Fruit fly (Drosophila melanogaster) whole organism, embryonic: Measurements from ENCODE around the gene CG10431.

Source experiments
- BtbVII ChIP-seq: fragments of 200-800 bp; sonication (Bioruptor generic); optimal IDR thresholded peaks from 3 replicates; lab custom pipeline; 2017; ENCODE audit warnings: missing biosample characterization, mild to moderate bottlenecking, missing genetic modification characterization
- CG1024 ChIP-seq: fragments of 200-800 bp; sonication (Bioruptor generic); IDR thresholded peaks from 2 replicates; pipeline ENCODE4 v1.3.6; 2022; ENCODE audit warnings: missing biosample characterization, missing genetic modification characterization
- CG11560 ChIP-seq: fragments of 200-800 bp; sonication (Bioruptor generic); IDR thresholded peaks from 3 replicates; pipeline ENCODE4 v1.3.6; 2022; ENCODE audit warnings: missing biosample characterization, missing genetic modification characterization
- CG12391 ChIP-seq: fragments of 200-800 bp; sonication (Bioruptor generic); optimal IDR thresholded peaks from 3 replicates; lab custom pipeline; 2018; ENCODE audit warnings: missing biosample characterization, mild to moderate bottlenecking, missing genetic modification characterization, moderate library complexity
- CG14965 ChIP-seq: fragments of 200-800 bp; sonication (Bioruptor generic); optimal IDR thresholded peaks from 2 replicates; lab custom pipeline; 2016; ENCODE audit warnings: missing biosample characterization, missing genetic modification characterization, borderline replicate concordance
- CG15073 ChIP-seq: fragments of 200-800 bp; sonication (Bioruptor generic); optimal IDR thresholded peaks from 2 replicates; lab custom pipeline; 2016; ENCODE audit warnings: missing biosample characterization, missing genetic modification characterization
- CG1529 ChIP-seq: fragments of 200-800 bp; sonication (Bioruptor generic); optimal IDR thresholded peaks from 3 replicates; lab custom pipeline; 2018; ENCODE audit warnings: missing biosample characterization, missing genetic modification characterization
- CG16779 ChIP-seq: fragments of 200-800 bp; sonication (Bioruptor generic); IDR thresholded peaks from 2 replicates; pipeline ENCODE4 v1.3.6; 2022; ENCODE audit warnings: missing biosample characterization, missing genetic modification characterization
- CG16863 ChIP-seq: fragments of 200-800 bp; sonication (Bioruptor generic); optimal IDR thresholded peaks from 3 replicates; lab custom pipeline; 2016; ENCODE audit warnings: missing biosample characterization, missing genetic modification characterization
- CG1792 ChIP-seq: fragments of 200-800 bp; sonication (Bioruptor generic); optimal IDR thresholded peaks from 2 replicates; lab custom pipeline; 2016; ENCODE audit warnings: missing biosample characterization, missing genetic modification characterization
- CG18262 ChIP-seq: fragments of 200-800 bp; optimal IDR thresholded peaks from 3 replicates; lab custom pipeline; 2019; ENCODE audit warnings: missing biosample characterization, mild to moderate bottlenecking, missing genetic modification characterization, moderate library complexity
- CG2116 ChIP-seq: fragments of 200-800 bp; sonication (Bioruptor generic); optimal IDR thresholded peaks from 3 replicates; lab custom pipeline; 2018; ENCODE audit warnings: missing biosample characterization, mild to moderate bottlenecking, missing genetic modification characterization
- CG2129 ChIP-seq: fragments of 200-800 bp; sonication (Bioruptor generic); IDR thresholded peaks from 2 replicates; pipeline ENCODE4 v1.3.6; 2022; ENCODE audit warnings: missing biosample characterization, missing genetic modification characterization; ENCODE audit not compliant: partially characterized antibody
- CG2875 ChIP-seq: fragments of 200-800 bp; sonication (Bioruptor generic); optimal IDR thresholded peaks from 2 replicates; lab custom pipeline; 2017; ENCODE audit warnings: missing biosample characterization, mild to moderate bottlenecking, missing genetic modification characterization, missing genetic modification reagents
- CG2889 ChIP-seq: fragments of 200-800 bp; sonication (Bioruptor generic); IDR thresholded peaks from 3 replicates; pipeline ENCODE4 v1.3.6; 2022; ENCODE audit warnings: missing biosample characterization, missing genetic modification characterization
- CG4282 ChIP-seq: fragments of 200-800 bp; sonication (Bioruptor generic); optimal IDR thresholded peaks from 2 replicates; lab custom pipeline; 2016; ENCODE audit warnings: missing biosample characterization, missing genetic modification characterization
- CG4360 ChIP-seq: fragments of 200-800 bp; sonication (Bioruptor generic); IDR thresholded peaks from 2 replicates; pipeline ENCODE4 v1.3.6; 2022; ENCODE audit warnings: missing biosample characterization, missing genetic modification characterization
- CG6683 ChIP-seq: fragments of 200-800 bp; sonication (Bioruptor generic); optimal IDR thresholded peaks from 2 replicates; lab custom pipeline; 2017; ENCODE audit warnings: missing biosample characterization, mild to moderate bottlenecking, missing genetic modification characterization, missing genetic modification reagents
- CG9609 ChIP-seq: fragments of 200-800 bp; sonication (Bioruptor generic); optimal IDR thresholded peaks from 3 replicates; lab custom pipeline; 2016; ENCODE audit warnings: missing biosample characterization, missing genetic modification characterization
- CHES-1-like ChIP-seq: fragments of 200-800 bp; sonication (Bioruptor generic); optimal IDR thresholded peaks from 2 replicates; lab custom pipeline; 2016; ENCODE audit warnings: missing biosample characterization, missing genetic modification characterization
- Chrac-16 ChIP-seq: fragments of 200-800 bp; sonication (Bioruptor generic); optimal IDR thresholded peaks from 3 replicates; lab custom pipeline; 2016; ENCODE audit warnings: missing biosample characterization, missing genetic modification characterization
- Doc3 ChIP-seq: fragments of 200-800 bp; sonication (Bioruptor generic); IDR thresholded peaks from 3 replicates; pipeline ENCODE4 v1.3.6; 2022; ENCODE audit warnings: missing biosample characterization, missing genetic modification characterization; ENCODE audit not compliant: partially characterized antibody
- Elba2 ChIP-seq: fragments of 200-800 bp; sonication (Bioruptor generic); optimal IDR thresholded peaks from 3 replicates; lab custom pipeline; 2016; ENCODE audit warnings: missing biosample characterization, missing genetic modification characterization
- Ets97D ChIP-seq: fragments of 200-800 bp; sonication (Bioruptor generic); optimal IDR thresholded peaks from 3 replicates; lab custom pipeline; 2016; ENCODE audit warnings: missing biosample characterization, missing genetic modification characterization
- Fer2 ChIP-seq: fragments of 200-800 bp; sonication (Bioruptor generic); optimal IDR thresholded peaks from 2 replicates; lab custom pipeline; 2018; ENCODE audit warnings: missing biosample characterization, mild to moderate bottlenecking, missing genetic modification characterization, moderate library complexity
- HLHmδ ChIP-seq: fragments of 200-800 bp; sonication (Bioruptor generic); optimal IDR thresholded peaks from 2 replicates; lab custom pipeline; 2018; ENCODE audit warnings: missing biosample characterization, mild to moderate bottlenecking, missing genetic modification characterization, moderate library complexity
- Hand ChIP-seq: fragments of 200-800 bp; sonication (Bioruptor generic); optimal IDR thresholded peaks from 2 replicates; lab custom pipeline; 2017; ENCODE audit warnings: mild to moderate bottlenecking, missing biosample characterization, missing genetic modification reagents, missing genetic modification characterization
- Hmr ChIP-seq: fragments of 200-800 bp; sonication (Bioruptor generic); optimal IDR thresholded peaks from 3 replicates; lab custom pipeline; 2017; ENCODE audit warnings: mild to moderate bottlenecking, missing biosample characterization, missing genetic modification reagents, missing genetic modification characterization
- Hr78 ChIP-seq, 2 experiments: fragments of 200-800 bp in 1 of 2; fragments of >200 bp in 1 of 2; sonication (Bioruptor generic) in 1 of 2; optimal IDR thresholded peaks; 2 replicates each; lab custom pipeline; 2017 to 2019; ENCODE audit warnings: missing biosample characterization in 2 of 2, missing genetic modification characterization in 2 of 2, mild to moderate bottlenecking in 1 of 2, moderate library complexity in 1 of 2
- Mrtf ChIP-seq: fragments of 200-800 bp; sonication (Bioruptor generic); IDR thresholded peaks from 3 replicates; pipeline ENCODE4 v1.3.6; 2022; ENCODE audit warnings: missing biosample characterization, missing genetic modification characterization
- Side ChIP-seq: fragments of 200-800 bp; sonication (Bioruptor generic); optimal IDR thresholded peaks from 2 replicates; lab custom pipeline; 2016; ENCODE audit warnings: missing biosample characterization, missing genetic modification characterization
- Spps ChIP-seq: fragments of 200-800 bp; sonication (Bioruptor generic); optimal IDR thresholded peaks from 2 replicates; lab custom pipeline; 2018; ENCODE audit warnings: missing biosample characterization, mild to moderate bottlenecking, missing genetic modification characterization
- Sry-δ ChIP-seq: fragments of 200-800 bp; sonication (Bioruptor generic); optimal IDR thresholded peaks from 2 replicates; lab custom pipeline; 2016; ENCODE audit warnings: missing biosample characterization, missing genetic modification characterization
- Stat92E ChIP-seq, 3 experiments: fragments of >200 bp in 2 of 3; fragments of 200-800 bp in 1 of 3; sonication (Bioruptor generic) in 1 of 3; optimal IDR thresholded peaks; 2 replicates each; lab custom pipeline; 2017 to 2019; ENCODE audit warnings: missing biosample characterization in 3 of 3, missing genetic modification characterization in 3 of 3, mild to moderate bottlenecking in 1 of 3, moderate library complexity in 1 of 3
- Xbp1 ChIP-seq: fragments of 200-800 bp; sonication (Bioruptor generic); optimal IDR thresholded peaks from 3 replicates; lab custom pipeline; 2016; ENCODE audit warnings: missing biosample characterization, mild to moderate bottlenecking, missing genetic modification characterization
- ab ChIP-seq: fragments of 200-800 bp; sonication (Bioruptor generic); optimal IDR thresholded peaks from 2 replicates; lab custom pipeline; 2016; ENCODE audit warnings: missing biosample characterization, missing genetic modification characterization
- cg ChIP-seq: fragments of 200-800 bp; sonication (Bioruptor generic); optimal IDR thresholded peaks from 3 replicates; lab custom pipeline; 2019; ENCODE audit warnings: missing biosample characterization, mild to moderate bottlenecking, missing genetic modification characterization, moderate library complexity
- dysf ChIP-seq: fragments of 200-800 bp; sonication (Bioruptor generic); IDR thresholded peaks from 3 replicates; pipeline ENCODE4 v1.3.6; 2022; ENCODE audit warnings: missing biosample characterization, missing genetic modification characterization
- ems ChIP-seq: fragments of 200-800 bp; sonication (Bioruptor generic); optimal IDR thresholded peaks from 3 replicates; lab custom pipeline; 2016; ENCODE audit warnings: missing biosample characterization, missing genetic modification characterization
- gce ChIP-seq: fragments of 200-800 bp; sonication (Bioruptor generic); IDR thresholded peaks from 3 replicates; pipeline ENCODE4 v1.3.6; 2022; ENCODE audit warnings: missing biosample characterization, missing genetic modification characterization
- ken ChIP-seq: fragments of 200-800 bp; sonication (Bioruptor generic); IDR thresholded peaks from 3 replicates; pipeline ENCODE4 v1.3.6; 2022; ENCODE audit warnings: missing biosample characterization, missing genetic modification characterization
- kni ChIP-seq: fragments of 200-800 bp; sonication (Bioruptor generic); optimal IDR thresholded peaks from 3 replicates; lab custom pipeline; 2017; ENCODE audit warnings: mild to moderate bottlenecking, missing biosample characterization, missing genetic modification reagents, missing genetic modification characterization
- lbe ChIP-seq: fragments of 200-800 bp; sonication (Bioruptor generic); optimal IDR thresholded peaks from 2 replicates; lab custom pipeline; 2016; ENCODE audit warnings: missing biosample characterization, mild to moderate bottlenecking, missing genetic modification characterization
- mam ChIP-seq: fragments of 200-800 bp; sonication (Bioruptor generic); optimal IDR thresholded peaks from 3 replicates; lab custom pipeline; 2016; ENCODE audit warnings: missing biosample characterization, missing genetic modification characterization
- pan ChIP-seq, 4 experiments: fragments of >200 bp in 3 of 4; fragments of 200-800 bp in 1 of 4; sonication (Bioruptor generic) in 1 of 4; optimal IDR thresholded peaks in 3 of 4; IDR thresholded peaks in 1 of 4; 2 replicates each; pipeline versions ENCODE4 v1.3.6 to Lab custom; 2017 to 2022; ENCODE audit warnings: missing biosample characterization in 2 of 4, missing genetic modification characterization in 2 of 4, mixed read lengths in 1 of 4
- pzg ChIP-seq: fragments of 200-800 bp; sonication (Bioruptor generic); optimal IDR thresholded peaks from 3 replicates; lab custom pipeline; 2018; ENCODE audit warnings: missing biosample characterization, mild to moderate bottlenecking, missing genetic modification characterization, moderate library complexity
- sqz ChIP-seq: fragments of 200-800 bp; sonication (Bioruptor generic); optimal IDR thresholded peaks from 3 replicates; lab custom pipeline; 2018; ENCODE audit warnings: missing biosample characterization, mild to moderate bottlenecking, missing genetic modification characterization
- unc-4 ChIP-seq: fragments of 200-800 bp; sonication (Bioruptor generic); IDR thresholded peaks from 2 replicates; pipeline ENCODE4 v1.3.6; 2022; ENCODE audit warnings: missing biosample characterization, missing genetic modification characterization; ENCODE audit not compliant: partially characterized antibody
- vnd ChIP-seq: fragments of 200-800 bp; sonication (Bioruptor generic); IDR thresholded peaks from 3 replicates; pipeline ENCODE4 v1.3.6; 2022; ENCODE audit warnings: missing biosample characterization, missing genetic modification characterization; ENCODE audit not compliant: partially characterized antibody
- wek ChIP-seq: fragments of 200-800 bp; sonication (Bioruptor generic); optimal IDR thresholded peaks from 3 replicates; lab custom pipeline; 2018; ENCODE audit warnings: missing biosample characterization, mild to moderate bottlenecking, missing genetic modification characterization, moderate library complexity

The CG10431 gene

DNA sequence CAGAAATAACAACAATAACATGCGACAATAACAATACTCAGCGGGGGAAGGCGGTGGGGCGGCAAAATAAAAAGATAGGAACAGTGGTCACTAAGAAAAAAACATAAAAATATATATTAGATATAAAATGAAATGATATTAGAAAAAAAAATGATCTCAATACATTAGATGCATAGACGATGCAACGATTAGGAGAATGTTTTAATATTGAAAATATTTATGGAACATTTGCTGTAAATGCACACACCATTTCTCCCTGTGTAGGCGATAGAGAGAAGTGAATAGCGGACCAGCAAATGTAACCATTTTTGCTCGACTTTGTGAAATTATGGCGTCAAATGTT lies 8.3 kb upstream of the CG10431 start (continued):
- peak; percentile 63 for TF ChIP-seq Hand (GFP tag; lab: Kevin White, UChicago)
- no peak for TF ChIP-seq CHES-1-like (GFP tag; lab: Kevin White, UChicago)
- no peak for TF ChIP-seq vnd (GFP tag; lab: Robert Waterston, UW)
- TF ChIP-seq sqz (GFP tag; lab: Kevin White, UChicago): peak; percentile 8
- no peak for TF ChIP-seq pan (optimal IDR thresholded peaks at IDR 0.05; lab: Kevin White, UChicago)
- TF ChIP-seq pan (GFP tag; optimal IDR thresholded peaks at IDR 0.05 in 1 of 2, IDR thresholded peaks at IDR 0.05 in 1 of 2): peak in 1 of 2 experiments; percentile 92
- peak; percentile 94 for TF ChIP-seq dysf (GFP tag; lab: Robert Waterston, UW)
- TF ChIP-seq mam (GFP tag; lab: Kevin White, UChicago): peak; percentile 66
- peak; percentile 55 for TF ChIP-seq Chrac-16 (GFP tag; lab: Kevin White, UChicago)
- TF ChIP-seq CG16779 (GFP tag; lab: Robert Waterston, UW): no peak
- TF ChIP-seq Xbp1 (GFP tag; lab: Kevin White, UChicago): peak; percentile 73
- TF ChIP-seq ab (GFP tag; lab: Kevin White, UChicago): no peak
- no peak for TF ChIP-seq cg (GFP tag; lab: Kevin White, UChicago)
- TF ChIP-seq Hmr: peak; percentile 77
- peak; percentile 77 for TF ChIP-seq Fer2
- peak; percentile 3 for TF ChIP-seq CG2875
- no peak for TF ChIP-seq Stat92E (GFP tag; optimal IDR thresholded peaks at IDR 0.05; lab: Kevin White, UChicago)
- no peak for TF ChIP-seq HLHmδ (GFP tag; lab: Kevin White, UChicago)
- TF ChIP-seq lbe (GFP tag; lab: Kevin White, UChicago): no peak
- TF ChIP-seq CG2889 (GFP tag; lab: Robert Waterston, UW): peak; percentile 92
- TF ChIP-seq unc-4 (GFP tag; lab: Robert Waterston, UW): no peak
- peak; percentile 71 for TF ChIP-seq CG18262 (tag; lab: Kevin White, UChicago)
- peak; percentile 67 for TF ChIP-seq CG12391 (tag; lab: Kevin White, UChicago)
- TF ChIP-seq wek (GFP tag; lab: Kevin White, UChicago): no peak
- TF ChIP-seq CG2129 (GFP tag; lab: Robert Waterston, UW): no peak
- no peak for TF ChIP-seq Sry-δ (GFP tag; lab: Kevin White, UChicago)
- TF ChIP-seq Spps (tag; lab: Kevin White, UChicago): peak; percentile 49
- TF ChIP-seq kni (GFP tag; lab: Kevin White, UChicago): no peak
- TF ChIP-seq CG16863 (GFP tag; lab: Kevin White, UChicago): no peak
- peak; percentile 15 for TF ChIP-seq CG9609
- TF ChIP-seq CG11560 (tag; lab: Robert Waterston, UW): peak; percentile 76; the same call in 2 of the 3 replicates
- TF ChIP-seq CG1024: peak; percentile 48
- no peak for TF ChIP-seq CG2116 (GFP tag; lab: Kevin White, UChicago)
- TF ChIP-seq pzg (GFP tag; lab: Kevin White, UChicago): no peak
- TF ChIP-seq Hr78 (GFP tag; optimal IDR thresholded peaks at IDR 0.05; lab: Kevin White, UChicago): no peak
- TF ChIP-seq CG4282 (GFP tag; lab: Kevin White, UChicago): no peak
- peak; percentile 13 for TF ChIP-seq Elba2
- peak; percentile 83 for TF ChIP-seq BtbVII (GFP tag; lab: Kevin White, UChicago)
- TF ChIP-seq CG6683 (GFP tag; lab: Kevin White, UChicago): peak; percentile 60
- TF ChIP-seq ems (GFP tag; lab: Kevin White, UChicago): peak; percentile 33
- TF ChIP-seq ken (GFP tag; lab: Robert Waterston, UW): peak; percentile 65; the same call in 2 of the 3 replicates
- no peak for TF ChIP-seq CG14965 (GFP tag; lab: Kevin White, UChicago)
- TF ChIP-seq Mrtf (GFP tag; lab: Robert Waterston, UW): peak; percentile 82
- peak; percentile 14 for TF ChIP-seq Ets97D (GFP tag; lab: Kevin White, UChicago)
- no peak for TF ChIP-seq CG1529 (GFP tag; lab: Kevin White, UChicago)
- no peak for TF ChIP-seq CG15073
- peak; percentile 65; the same call in 1 of the 3 replicates for TF ChIP-seq gce (GFP tag; lab: Robert Waterston, UW)
- TF ChIP-seq CG4360: 0 out of 2 replicates have a peak, but pooled peaks have one; percentile 51
- peak; percentile 41 for TF ChIP-seq Side (GFP tag; lab: Kevin White, UChicago)
- no peak for TF ChIP-seq Doc3
- TF ChIP-seq CG1792: no peak
